Worm (Caenorhabditis elegans): ENCODE measurements around the gene R144.11.

- TF ChIP-seq ZK546.5 (tag; optimal IDR thresholded peaks at IDR 0.05), result no peak
- no peak for TF ChIP-seq nhr-11 (tag; optimal IDR thresholded peaks at IDR 0.05)
- TF ChIP-seq egl-27 (tag; optimal IDR thresholded peaks at IDR 0.05), result no peak
- TF ChIP-seq nhr-77 (tag; optimal IDR thresholded peaks at IDR 0.05), result no peak
- TF ChIP-seq elt-3 (tag; optimal IDR thresholded peaks at IDR 0.05), result no peak
- no peak for TF ChIP-seq nhr-76 (tag; optimal IDR thresholded peaks at IDR 0.05)
Measured at ce11 chrIII:4965271-4965670, 43.4 kb downstream of the R144.11 start, which contains the start of gene nca-2.
